Fruit fly (Drosophila melanogaster): Measurements from ENCODE around the gene Membrin.

The Membrin gene

dm6 chr3L:5355074-5355790, 11.0 kb upstream of the Membrin start, which contains the start of gene CG46456 (continued):
- peak; percentile 65 for TF ChIP-seq Dad (GFP tag; optimal IDR thresholded peaks at IDR 0.05)
- peak; percentile 87 for TF ChIP-seq Hsf (GFP tag; optimal IDR thresholded peaks at IDR 0.05)
- peak; percentile 9; the same call in 1 of the 2 replicates for TF ChIP-seq bbx (GFP tag; IDR thresholded peaks at IDR 0.05; ENCODE audit: partially characterized antibody)
- TF ChIP-seq dati (GFP tag; IDR thresholded peaks at IDR 0.05) = peak; percentile 70; the same call in 1 of the 2 replicates
- TF ChIP-seq caup (GFP tag; optimal IDR thresholded peaks at IDR 0.05; ENCODE audit: severe bottlenecking) = peak; percentile 95
- TF ChIP-seq CG17361 (GFP tag; IDR thresholded peaks at IDR 0.05) = peak; percentile 94
- peak; percentile 98 for TF ChIP-seq CG2889 (GFP tag; IDR thresholded peaks at IDR 0.05)
- TF ChIP-seq crc (GFP tag; optimal IDR thresholded peaks at IDR 0.05) = peak; percentile 20
- TF ChIP-seq CG1647 (GFP tag; optimal IDR thresholded peaks at IDR 0.05) = peak; percentile 42
- no peak for TF ChIP-seq usp (GFP tag; optimal IDR thresholded peaks at IDR 0.05)
- peak; percentile 60 for TF ChIP-seq CG2116 (GFP tag; optimal IDR thresholded peaks at IDR 0.05)
- TF ChIP-seq CG7357 (GFP tag; IDR thresholded peaks at IDR 0.05) = peak; percentile 81
- peak; percentile 95 for TF ChIP-seq CG10209 (GFP tag; optimal IDR thresholded peaks at IDR 0.05)
- peak; percentile 77 for TF ChIP-seq D19B (GFP tag; optimal IDR thresholded peaks at IDR 0.05)
- peak; percentile 85 for TF ChIP-seq CG7987 (GFP tag; optimal IDR thresholded peaks at IDR 0.05)
- no peak; the same call in 1 of the 2 replicates for TF ChIP-seq nerfin-2 (GFP tag; IDR thresholded peaks at IDR 0.05; ENCODE audit: partially characterized antibody)
- TF ChIP-seq tll (GFP tag; optimal IDR thresholded peaks at IDR 0.05) = no peak
- TF ChIP-seq CG14965 (GFP tag; optimal IDR thresholded peaks at IDR 0.05; ENCODE audit: borderline replicate concordance) = no peak
- peak; percentile 78 for TF ChIP-seq ems (GFP tag; optimal IDR thresholded peaks at IDR 0.05)
- TF ChIP-seq dan (GFP tag; IDR thresholded peaks at IDR 0.05) = no peak
- TF ChIP-seq al (GFP tag; IDR thresholded peaks at IDR 0.05) = peak; percentile 85
- peak; percentile 80; the same call in 2 of the 3 replicates for TF ChIP-seq CG6175 (GFP tag; IDR thresholded peaks at IDR 0.05)
- peak; percentile 82 for TF ChIP-seq tio (GFP tag; optimal IDR thresholded peaks at IDR 0.05)
- peak; percentile 91 for TF ChIP-seq CG8290 (GFP tag; optimal IDR thresholded peaks at IDR 0.05)
- peak; percentile 57 to 67 for TF ChIP-seq CG8290 (tag; optimal IDR thresholded peaks at IDR 0.05)
- peak; percentile 99 for TF ChIP-seq Deaf1 (tag; optimal IDR thresholded peaks at IDR 0.05)
- TF ChIP-seq CG3163 (GFP tag; optimal IDR thresholded peaks at IDR 0.05) = peak; percentile 3
- TF ChIP-seq hkb (optimal IDR thresholded peaks at IDR 0.05) = no peak
- peak; percentile 95 for TF ChIP-seq hkb (GFP tag; IDR thresholded peaks at IDR 0.05)
- peak; percentile 97 for TF ChIP-seq tap (tag; optimal IDR thresholded peaks at IDR 0.05)
- TF ChIP-seq CG5953 (GFP tag; IDR thresholded peaks at IDR 0.05) = peak; percentile 66; the same call in 1 of the 2 replicates
- TF ChIP-seq CG1529 (GFP tag; optimal IDR thresholded peaks at IDR 0.05) = peak; percentile 90
- TF ChIP-seq sc (optimal IDR thresholded peaks at IDR 0.05) = no peak
- peak; percentile 85 for TF ChIP-seq sc (GFP tag; optimal IDR thresholded peaks at IDR 0.05)
- peak; percentile 89 for TF ChIP-seq Asciz (GFP tag; optimal IDR thresholded peaks at IDR 0.05)
- peak; percentile 84 for TF ChIP-seq exex (tag; optimal IDR thresholded peaks at IDR 0.05)
- TF ChIP-seq gce (GFP tag; IDR thresholded peaks at IDR 0.05) = peak; percentile 87
- TF ChIP-seq CG8359 (GFP tag; optimal IDR thresholded peaks at IDR 0.05; ENCODE audit: borderline replicate concordance) = peak; percentile 88
- TF ChIP-seq CG5180 (GFP tag; optimal IDR thresholded peaks at IDR 0.05) = peak; percentile 83
- peak; percentile 80 for TF ChIP-seq wor (GFP tag; IDR thresholded peaks at IDR 0.05)
- peak; percentile 98 for TF ChIP-seq CG2678 (tag; optimal IDR thresholded peaks at IDR 0.05)
- peak; percentile 93 for TF ChIP-seq CG32767 (GFP tag; IDR thresholded peaks at IDR 0.05)
- TF ChIP-seq Med (GFP tag) = peak; percentile 90
- TF ChIP-seq NC2α (GFP tag; optimal IDR thresholded peaks at IDR 0.05) = peak; percentile 40
- peak; percentile 88 for TF ChIP-seq CG15514 (GFP tag; optimal IDR thresholded peaks at IDR 0.05)
- TF ChIP-seq MBD-R2 (GFP tag; IDR thresholded peaks at IDR 0.05) = peak; percentile 68; the same call in 1 of the 2 replicates
- TF ChIP-seq MTF-1 (GFP tag; optimal IDR thresholded peaks at IDR 0.05; ENCODE audit: borderline replicate concordance) = peak; percentile 85
- TF ChIP-seq CG6854 (GFP tag; optimal IDR thresholded peaks at IDR 0.05) = peak; percentile 96
- peak; percentile 95 for TF ChIP-seq CG15696 (tag; optimal IDR thresholded peaks at IDR 0.05)

Data from whole organism, embryonic.